Fruit fly (Drosophila melanogaster) whole organism, wandering third instar larva: ENCODE measurements around the gene lilli.

Experiments
- Abd-B ChIP-seq: fragments of >200 bp; optimal IDR thresholded peaks from 2 replicates; lab custom pipeline; 2017; ENCODE audit warnings: missing biosample characterization, missing genetic modification characterization
- CG32264 ChIP-seq: fragments of 200-800 bp; sonication (Bioruptor generic); optimal IDR thresholded peaks from 2 replicates; lab custom pipeline; 2016; ENCODE audit warnings: missing biosample characterization, missing genetic modification characterization
- CG9705 ChIP-seq: fragments of 200-800 bp; sonication (Bioruptor generic); optimal IDR thresholded peaks from 2 replicates; lab custom pipeline; 2018; ENCODE audit warnings: missing biosample characterization, mild to moderate bottlenecking, missing genetic modification characterization
- CrebA ChIP-seq: fragments of 200-800 bp; sonication (Bioruptor generic); optimal IDR thresholded peaks from 2 replicates; lab custom pipeline; 2016; ENCODE audit warnings: missing biosample characterization, mild to moderate bottlenecking, missing genetic modification characterization, borderline replicate concordance
- Dfd ChIP-seq: fragments of >200 bp; optimal IDR thresholded peaks from 2 replicates; lab custom pipeline; 2017; ENCODE audit warnings: missing biosample characterization, missing genetic modification characterization
- Dif ChIP-seq: fragments of 200-275, 200-300 bp; sonication (Bioruptor generic); optimal IDR thresholded peaks from 2 replicates; lab custom pipeline; 2018; ENCODE audit warnings: missing biosample characterization, missing genetic modification characterization; ENCODE audit not compliant: partially characterized antibody
- GATAd ChIP-seq: sonication (Bioruptor generic); optimal IDR thresholded peaks from 2 replicates; lab custom pipeline; 2016; ENCODE audit warnings: missing biosample characterization, missing genetic modification characterization
- HLH106 ChIP-seq: fragments of 200-800 bp; optimal IDR thresholded peaks from 3 replicates; lab custom pipeline; 2019; ENCODE audit warnings: missing biosample characterization, mild to moderate bottlenecking, missing genetic modification characterization, moderate library complexity
- Hnf4 ChIP-seq: fragments of 200-800 bp; sonication (Bioruptor generic); optimal IDR thresholded peaks from 2 replicates; lab custom pipeline; 2016; ENCODE audit warnings: missing biosample characterization, mild to moderate bottlenecking, missing genetic modification characterization
- Hr78 ChIP-seq: fragments of >200 bp; optimal IDR thresholded peaks from 2 replicates; lab custom pipeline; 2017; ENCODE audit warnings: missing biosample characterization, missing genetic modification characterization
- Hr83 ChIP-seq: fragments of 200-300 bp; sonication (Bioruptor generic); optimal IDR thresholded peaks from 2 replicates; lab custom pipeline; 2016; ENCODE audit warnings: missing biosample characterization, mild to moderate bottlenecking, missing genetic modification characterization, moderate library complexity; ENCODE audit not compliant: poor library complexity, severe bottlenecking
- Jra ChIP-seq: sonication (Bioruptor generic); optimal IDR thresholded peaks from 2 replicates; lab custom pipeline; 2016; ENCODE audit warnings: missing biosample characterization, missing genetic modification characterization
- Myc ChIP-seq: fragments of >200 bp; optimal IDR thresholded peaks from 2 replicates; lab custom pipeline; 2017
- N ChIP-seq: fragments of >200 bp; optimal IDR thresholded peaks from 2 replicates; lab custom pipeline; 2018; ENCODE audit warnings: missing biosample characterization, missing external identifiers, missing genetic modification characterization
- OdsH ChIP-seq: fragments of 200-800 bp; sonication (Bioruptor generic); optimal IDR thresholded peaks from 2 replicates; lab custom pipeline; 2016; ENCODE audit warnings: missing biosample characterization, mild to moderate bottlenecking, missing genetic modification characterization
- Rel ChIP-seq, 2 experiments: fragments of 200-800 bp; sonication (Bioruptor generic) in 1 of 2; optimal IDR thresholded peaks; 2 replicates in 1 of 2; 3 replicates in 1 of 2; lab custom pipeline; 2016 to 2019; ENCODE audit warnings: mild to moderate bottlenecking in 2 of 2, missing biosample characterization in 2 of 2, missing genetic modification characterization in 2 of 2, moderate library complexity in 1 of 2
- Sp1 ChIP-seq: fragments of 200-800 bp; sonication (Bioruptor generic); optimal IDR thresholded peaks from 3 replicates; lab custom pipeline; 2019; ENCODE audit warnings: missing biosample characterization, mild to moderate bottlenecking, missing genetic modification characterization, moderate library complexity
- Vsx2 ChIP-seq: fragments of 200-300, 225-300 bp; sonication (Bioruptor generic); optimal IDR thresholded peaks from 2 replicates; lab custom pipeline; 2018; ENCODE audit warnings: missing biosample characterization, missing genetic modification characterization; ENCODE audit not compliant: partially characterized antibody
- br ChIP-seq: fragments of 200-800 bp; sonication (Bioruptor generic); optimal IDR thresholded peaks from 2 replicates; lab custom pipeline; 2016; ENCODE audit warnings: missing biosample characterization, missing genetic modification characterization
- brk ChIP-seq: fragments of 200-800 bp; sonication (Bioruptor generic); optimal IDR thresholded peaks from 2 replicates; lab custom pipeline; 2016; ENCODE audit warnings: missing biosample characterization, mild to moderate bottlenecking, missing genetic modification characterization
- dl ChIP-seq, 2 experiments: fragments of 175-275, 200-275 bp in 1 of 2; fragments of 200-275 bp in 1 of 2; sonication (Bioruptor generic); optimal IDR thresholded peaks; lab custom pipeline; 2018; ENCODE audit warnings: mild to moderate bottlenecking in 2 of 2, missing biosample characterization in 2 of 2, missing genetic modification characterization in 2 of 2, moderate library complexity in 2 of 2; ENCODE audit not compliant: partially characterized antibody in 2 of 2, insufficient read depth in 1 of 2
- dmrt93B ChIP-seq: fragments of 200-800 bp; sonication (Bioruptor generic); optimal IDR thresholded peaks from 2 replicates; lab custom pipeline; 2018; ENCODE audit warnings: missing biosample characterization, mild to moderate bottlenecking, missing genetic modification characterization
- dsf ChIP-seq: sonication (Bioruptor generic); optimal IDR thresholded peaks from 2 replicates; lab custom pipeline; 2016; ENCODE audit warnings: missing biosample characterization, missing genetic modification characterization, borderline replicate concordance
- ey ChIP-seq: fragments of 200-800 bp; sonication (Bioruptor generic); optimal IDR thresholded peaks from 2 replicates; lab custom pipeline; 2016; ENCODE audit warnings: missing biosample characterization, missing genetic modification characterization
- foxo ChIP-seq, 2 experiments: fragments of 200-800 bp; sonication (Bioruptor generic); optimal IDR thresholded peaks; 2 replicates in 1 of 2; 3 replicates in 1 of 2; lab custom pipeline; 2016 to 2017; ENCODE audit warnings: missing biosample characterization in 2 of 2, missing genetic modification characterization in 2 of 2
- fru ChIP-seq: fragments of 200-800 bp; sonication (Bioruptor generic); optimal IDR thresholded peaks from 3 replicates; lab custom pipeline; 2016; ENCODE audit warnings: missing biosample characterization, mild to moderate bottlenecking, missing genetic modification characterization
- h ChIP-seq: fragments of 200-800 bp; sonication (Bioruptor generic); optimal IDR thresholded peaks from 3 replicates; lab custom pipeline; 2016; ENCODE audit warnings: missing biosample characterization, mild to moderate bottlenecking, missing genetic modification characterization
- jim ChIP-seq: fragments of 175-275, 200-325 bp; sonication (Bioruptor generic); optimal IDR thresholded peaks from 2 replicates; lab custom pipeline; 2016; ENCODE audit warnings: missing biosample characterization, mild to moderate bottlenecking, missing genetic modification characterization
- psq ChIP-seq: fragments of 200-800 bp; sonication (Bioruptor generic); optimal IDR thresholded peaks from 3 replicates; lab custom pipeline; 2017; ENCODE audit warnings: missing biosample characterization, mild to moderate bottlenecking, missing genetic modification characterization, moderate library complexity
- rgr ChIP-seq: fragments of 200-800 bp; sonication (Bioruptor generic); optimal IDR thresholded peaks from 3 replicates; lab custom pipeline; 2016; ENCODE audit warnings: missing biosample characterization, mild to moderate bottlenecking, missing genetic modification characterization
- sage ChIP-seq: fragments of 200-800 bp; sonication (Bioruptor generic); optimal IDR thresholded peaks from 2 replicates; lab custom pipeline; 2016; ENCODE audit warnings: missing biosample characterization, mild to moderate bottlenecking, missing genetic modification characterization
- sv ChIP-seq: fragments of 200-800 bp; sonication (Bioruptor generic); optimal IDR thresholded peaks from 3 replicates; lab custom pipeline; 2016; ENCODE audit warnings: missing biosample characterization, missing genetic modification characterization
- tai ChIP-seq: sonication (Bioruptor generic); optimal IDR thresholded peaks from 2 replicates; lab custom pipeline; 2016; ENCODE audit warnings: missing biosample characterization, missing genetic modification characterization
- usp ChIP-seq: fragments of >200 bp; optimal IDR thresholded peaks from 2 replicates; lab custom pipeline; 2017; ENCODE audit warnings: missing biosample characterization, missing genetic modification characterization
- woc ChIP-seq: sonication (Bioruptor generic); optimal IDR thresholded peaks from 2 replicates; lab custom pipeline; 2016; ENCODE audit warnings: missing biosample characterization, mild to moderate bottlenecking, missing genetic modification characterization

The lilli gene

DNA sequence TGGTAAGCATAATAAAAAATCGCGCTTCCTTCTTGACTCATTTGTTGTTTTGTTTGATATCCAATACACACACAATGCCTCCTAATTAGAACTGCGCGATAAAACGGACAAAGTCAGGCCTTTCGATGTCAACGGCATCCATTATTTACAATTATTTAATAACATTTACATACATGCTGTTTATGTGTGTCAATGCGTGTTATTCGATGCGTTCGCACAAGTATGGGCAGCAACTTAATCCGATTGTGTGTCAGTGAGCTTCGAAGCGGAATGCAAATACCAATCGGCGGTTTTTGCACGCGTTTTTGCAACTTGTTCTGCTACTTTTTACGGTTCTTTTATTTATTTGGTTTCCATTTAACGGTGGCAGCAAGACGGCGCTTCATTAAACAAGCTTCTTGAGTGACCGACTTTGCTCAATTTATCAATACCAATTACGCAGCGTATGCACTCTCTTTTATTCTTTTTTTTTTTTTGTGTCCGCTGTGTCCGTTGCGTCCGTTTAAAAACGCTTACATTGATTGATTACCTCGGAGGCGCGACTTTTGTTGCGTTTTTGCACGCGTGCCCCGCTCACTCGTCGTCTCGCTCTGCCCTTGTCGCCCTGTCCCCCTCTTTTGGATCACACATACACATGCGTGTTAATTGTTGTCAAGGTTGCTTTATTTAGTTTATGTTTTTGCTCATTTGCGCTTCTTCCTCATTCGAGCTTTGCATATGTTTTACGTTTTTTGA lies 18.8 kb downstream of the lilli start:
- TF ChIP-seq OdsH (GFP tag; lab: Kevin White, UChicago), result peak; percentile 11
- no peak for TF ChIP-seq Dfd (GFP tag; lab: Kevin White, UChicago)
- TF ChIP-seq HLH106 (tag; lab: Kevin White, UChicago), result no peak
- peak; percentile 50 for TF ChIP-seq GATAd (GFP tag; lab: Kevin White, UChicago)
- TF ChIP-seq woc, result no peak
- TF ChIP-seq Hnf4 (GFP tag; lab: Kevin White, UChicago), result peak; percentile 8
- TF ChIP-seq, all 38 proteins: peak for 3

DNA sequence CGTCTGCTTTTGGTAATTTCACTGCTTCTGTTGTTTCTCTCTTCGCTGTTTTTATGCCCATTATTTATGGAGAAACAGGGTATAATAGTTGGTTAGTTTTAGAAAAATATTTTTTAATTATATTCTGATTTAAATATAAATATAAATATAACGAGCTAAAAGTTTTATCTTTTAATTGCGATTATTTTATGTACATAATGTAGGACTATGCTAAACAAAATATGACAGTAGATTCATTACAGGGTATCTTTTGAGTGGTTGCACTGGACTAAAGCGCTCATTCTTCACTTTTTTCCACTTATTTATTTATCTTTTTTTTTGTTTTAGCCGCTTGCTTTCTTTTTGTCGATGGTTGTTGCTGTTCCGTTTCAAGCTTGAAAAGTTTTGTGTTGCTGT lies 19.3 kb downstream of the lilli start:
- no peak for TF ChIP-seq Rel (GFP tag; optimal IDR thresholded peaks at IDR 0.05; lab: Kevin White, UChicago)
- no peak for TF ChIP-seq Rel (tag; optimal IDR thresholded peaks at IDR 0.05; lab: Kevin White, UChicago)
- TF ChIP-seq dmrt93B (GFP tag; lab: Kevin White, UChicago), result peak; percentile 19
- TF ChIP-seq Abd-B, result no peak
- TF ChIP-seq h (GFP tag; lab: Kevin White, UChicago), result peak; percentile 45
- TF ChIP-seq CG32264, result no peak
- no peak for TF ChIP-seq Vsx2 (GFP tag; lab: Kevin White, UChicago)
- TF ChIP-seq woc, result no peak
- peak; percentile 9 for TF ChIP-seq Hnf4 (GFP tag; lab: Kevin White, UChicago)
- TF ChIP-seq N (GFP tag; lab: Kevin White, UChicago), result no peak
- no peak for TF ChIP-seq Hr83
- peak in 1 of 2 experiments; percentile 68 for TF ChIP-seq foxo (GFP tag; optimal IDR thresholded peaks at IDR 0.05; lab: Kevin White, UChicago)
- no peak for TF ChIP-seq br
- peak; percentile 50 for TF ChIP-seq HLH106 (tag; lab: Kevin White, UChicago)
- TF ChIP-seq psq (GFP tag; lab: Kevin White, UChicago), result peak; percentile 89
- TF ChIP-seq OdsH (GFP tag; lab: Kevin White, UChicago), result peak; percentile 53
- TF ChIP-seq fru (GFP tag; lab: Kevin White, UChicago), result peak; percentile 52
- no peak for TF ChIP-seq Jra (GFP tag; lab: Kevin White, UChicago)
- peak; percentile 64 for TF ChIP-seq Sp1 (GFP tag; lab: Kevin White, UChicago)
- peak; percentile 65 for TF ChIP-seq rgr

DNA sequence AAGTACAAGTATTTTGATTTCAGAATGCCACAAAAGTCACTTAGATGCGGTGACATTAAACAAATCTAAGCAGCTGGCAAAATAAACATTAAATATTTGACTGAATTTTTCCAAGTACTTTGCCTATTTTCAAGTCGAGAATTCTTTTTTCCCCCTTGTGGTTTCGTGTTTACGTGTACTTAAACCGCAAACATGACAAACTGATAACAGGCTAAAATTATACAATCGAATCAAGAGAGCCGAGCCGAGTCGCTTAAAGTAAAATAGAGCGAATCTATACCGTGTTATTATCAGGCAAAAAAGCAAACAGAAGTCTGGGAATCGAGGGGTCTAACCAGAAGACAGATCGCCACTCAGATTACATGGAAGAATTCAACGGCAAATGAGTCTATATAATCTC lies 20.4 kb downstream of the lilli start:
- TF ChIP-seq fru (GFP tag; lab: Kevin White, UChicago), result no peak
- TF ChIP-seq Myc, result no peak
- no peak for TF ChIP-seq Hr78 (GFP tag; lab: Kevin White, UChicago)
- TF ChIP-seq usp (GFP tag; lab: Kevin White, UChicago), result no peak
- TF ChIP-seq Hnf4 (GFP tag; lab: Kevin White, UChicago), result no peak
- TF ChIP-seq sage (GFP tag; lab: Kevin White, UChicago), result no peak
- no peak for TF ChIP-seq Dfd (GFP tag; lab: Kevin White, UChicago)
- no peak for TF ChIP-seq foxo (GFP tag; optimal IDR thresholded peaks at IDR 0.05; lab: Kevin White, UChicago)
- no peak for TF ChIP-seq GATAd (GFP tag; lab: Kevin White, UChicago)
- no peak for TF ChIP-seq Rel (GFP tag; optimal IDR thresholded peaks at IDR 0.05; lab: Kevin White, UChicago)
- TF ChIP-seq Rel (tag; optimal IDR thresholded peaks at IDR 0.05; lab: Kevin White, UChicago), result no peak

DNA sequence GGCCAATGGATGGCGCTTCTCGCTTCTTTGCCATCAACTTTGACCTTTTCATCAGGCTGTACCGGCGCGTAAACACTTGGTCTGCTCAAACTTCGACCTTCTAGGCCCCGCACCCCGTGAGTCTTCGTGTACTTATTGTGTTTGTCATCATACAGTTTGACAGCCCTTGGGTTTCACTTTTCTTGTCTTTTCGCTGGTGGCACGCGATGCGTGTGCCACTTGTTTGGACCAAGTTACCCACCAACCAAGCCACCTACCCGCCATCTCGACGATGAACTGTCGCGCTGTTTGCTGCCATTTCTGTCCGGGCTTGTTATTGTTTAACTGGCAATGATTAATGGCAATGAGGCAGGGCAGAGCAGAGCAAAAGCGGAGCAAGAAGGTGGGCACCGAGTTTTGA lies 22.0 kb downstream of the lilli start:
- TF ChIP-seq rgr (no peak), h (GFP tag; lab: Kevin White, UChicago) (no peak), tai (GFP tag; lab: Kevin White, UChicago) (no peak), ey (no peak), br (no peak), Jra (GFP tag; lab: Kevin White, UChicago) (no peak)

DNA sequence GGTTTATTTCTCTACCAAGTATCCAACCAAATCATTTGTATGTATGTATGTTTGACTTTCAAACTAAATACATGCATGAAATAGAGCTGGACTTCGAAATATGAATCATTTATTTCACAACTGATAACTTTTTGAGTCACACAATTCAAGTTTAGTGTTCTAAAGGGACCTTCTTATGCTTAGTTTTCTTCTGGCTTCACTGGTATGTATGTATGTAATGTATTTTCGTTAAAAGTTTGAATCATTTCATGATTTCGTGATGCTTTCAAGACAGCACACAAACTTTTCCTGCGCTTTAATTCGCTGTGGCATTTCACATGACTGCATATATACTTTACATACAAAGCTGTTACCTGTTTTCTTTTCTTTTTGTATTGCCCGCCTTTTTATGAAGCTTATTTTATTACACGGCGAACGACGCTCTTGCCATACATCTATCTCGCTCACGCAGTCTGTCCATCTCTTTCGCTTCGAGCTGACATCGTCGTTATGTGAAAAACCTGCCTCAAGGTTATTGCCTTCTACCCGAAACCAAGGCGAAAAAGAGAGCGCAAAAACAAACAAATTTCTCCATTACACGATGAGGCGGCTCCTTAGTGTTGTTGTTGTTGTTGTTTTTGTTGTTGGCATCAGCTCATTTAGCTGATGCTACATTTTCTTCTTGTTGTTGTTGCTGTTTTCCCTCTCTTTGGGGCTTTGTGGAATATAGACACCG lies 22.9 kb downstream of the lilli start:
- TF ChIP-seq ey, result no peak
- peak; percentile 33 for TF ChIP-seq Sp1 (GFP tag; lab: Kevin White, UChicago)
- TF ChIP-seq psq (GFP tag; lab: Kevin White, UChicago), result peak; percentile 74
- TF ChIP-seq brk (GFP tag; lab: Kevin White, UChicago), result no peak
- TF ChIP-seq Rel (GFP tag; optimal IDR thresholded peaks at IDR 0.05; lab: Kevin White, UChicago), result no peak
- peak; percentile 87 for TF ChIP-seq Rel (tag; optimal IDR thresholded peaks at IDR 0.05; lab: Kevin White, UChicago)
- no peak for TF ChIP-seq Dfd (GFP tag; lab: Kevin White, UChicago)
- TF ChIP-seq Myc, result no peak
- no peak for TF ChIP-seq usp (GFP tag; lab: Kevin White, UChicago)
- TF ChIP-seq h (GFP tag; lab: Kevin White, UChicago), result peak; percentile 25
- no peak for TF ChIP-seq Hnf4 (GFP tag; lab: Kevin White, UChicago)
- TF ChIP-seq Abd-B, result no peak
- peak; percentile 29 for TF ChIP-seq jim (GFP tag; lab: Kevin White, UChicago)
- TF ChIP-seq Vsx2 (GFP tag; lab: Kevin White, UChicago), result peak; percentile 7
- TF ChIP-seq sv (GFP tag; lab: Kevin White, UChicago), result no peak
- no peak for TF ChIP-seq CrebA (GFP tag; lab: Kevin White, UChicago)
- no peak for TF ChIP-seq CG9705 (GFP tag; lab: Kevin White, UChicago)
- no peak for TF ChIP-seq HLH106 (tag; lab: Kevin White, UChicago)
- peak; percentile 17 for TF ChIP-seq OdsH (GFP tag; lab: Kevin White, UChicago)
- no peak for TF ChIP-seq dsf (GFP tag; lab: Kevin White, UChicago)
- TF ChIP-seq dl (GFP tag; optimal IDR thresholded peaks at IDR 0.05; lab: Kevin White, UChicago; ENCODE audit: insufficient read depth in 1 of 2, partially characterized antibody in 2 of 2), result no peak
- TF ChIP-seq Dif, result no peak
- peak; percentile 28 for TF ChIP-seq tai (GFP tag; lab: Kevin White, UChicago)
